Fruit fly (Drosophila melanogaster) whole organism, wandering third instar larva: ENCODE data around the gene RpS27.

Source experiments
- Abd-B ChIP-seq: fragments of >200 bp; optimal IDR thresholded peaks from 2 replicates; lab custom pipeline; 2017; ENCODE audit warnings: missing biosample characterization, missing genetic modification characterization
- CG32264 ChIP-seq: fragments of 200-800 bp; sonication (Bioruptor generic); optimal IDR thresholded peaks from 2 replicates; lab custom pipeline; 2016; ENCODE audit warnings: missing biosample characterization, missing genetic modification characterization
- CG9705 ChIP-seq: fragments of 200-800 bp; sonication (Bioruptor generic); optimal IDR thresholded peaks from 2 replicates; lab custom pipeline; 2018; ENCODE audit warnings: missing biosample characterization, mild to moderate bottlenecking, missing genetic modification characterization
- Dfd ChIP-seq: fragments of >200 bp; optimal IDR thresholded peaks from 2 replicates; lab custom pipeline; 2017; ENCODE audit warnings: missing biosample characterization, missing genetic modification characterization
- Dif ChIP-seq: fragments of 200-275, 200-300 bp; sonication (Bioruptor generic); optimal IDR thresholded peaks from 2 replicates; lab custom pipeline; 2018; ENCODE audit warnings: missing biosample characterization, missing genetic modification characterization; ENCODE audit not compliant: partially characterized antibody
- GATAd ChIP-seq: sonication (Bioruptor generic); optimal IDR thresholded peaks from 2 replicates; lab custom pipeline; 2016; ENCODE audit warnings: missing biosample characterization, missing genetic modification characterization
- HLH106 ChIP-seq: fragments of 200-800 bp; optimal IDR thresholded peaks from 3 replicates; lab custom pipeline; 2019; ENCODE audit warnings: missing biosample characterization, mild to moderate bottlenecking, missing genetic modification characterization, moderate library complexity
- Hnf4 ChIP-seq: fragments of 200-800 bp; sonication (Bioruptor generic); optimal IDR thresholded peaks from 2 replicates; lab custom pipeline; 2016; ENCODE audit warnings: missing biosample characterization, mild to moderate bottlenecking, missing genetic modification characterization
- Hr78 ChIP-seq: fragments of >200 bp; optimal IDR thresholded peaks from 2 replicates; lab custom pipeline; 2017; ENCODE audit warnings: missing biosample characterization, missing genetic modification characterization
- Hr83 ChIP-seq: fragments of 200-300 bp; sonication (Bioruptor generic); optimal IDR thresholded peaks from 2 replicates; lab custom pipeline; 2016; ENCODE audit warnings: missing biosample characterization, mild to moderate bottlenecking, missing genetic modification characterization, moderate library complexity; ENCODE audit not compliant: poor library complexity, severe bottlenecking
- Myc ChIP-seq: fragments of >200 bp; optimal IDR thresholded peaks from 2 replicates; lab custom pipeline; 2017
- N ChIP-seq: fragments of >200 bp; optimal IDR thresholded peaks from 2 replicates; lab custom pipeline; 2018; ENCODE audit warnings: missing biosample characterization, missing external identifiers, missing genetic modification characterization
- OdsH ChIP-seq: fragments of 200-800 bp; sonication (Bioruptor generic); optimal IDR thresholded peaks from 2 replicates; lab custom pipeline; 2016; ENCODE audit warnings: missing biosample characterization, mild to moderate bottlenecking, missing genetic modification characterization
- Rel ChIP-seq, 2 experiments: fragments of 200-800 bp; sonication (Bioruptor generic) in 1 of 2; optimal IDR thresholded peaks; 2 replicates in 1 of 2; 3 replicates in 1 of 2; lab custom pipeline; 2016 to 2019; ENCODE audit warnings: mild to moderate bottlenecking in 2 of 2, missing biosample characterization in 2 of 2, missing genetic modification characterization in 2 of 2, moderate library complexity in 1 of 2
- Sp1 ChIP-seq: fragments of 200-800 bp; sonication (Bioruptor generic); optimal IDR thresholded peaks from 3 replicates; lab custom pipeline; 2019; ENCODE audit warnings: missing biosample characterization, mild to moderate bottlenecking, missing genetic modification characterization, moderate library complexity
- Vsx2 ChIP-seq: fragments of 200-300, 225-300 bp; sonication (Bioruptor generic); optimal IDR thresholded peaks from 2 replicates; lab custom pipeline; 2018; ENCODE audit warnings: missing biosample characterization, missing genetic modification characterization; ENCODE audit not compliant: partially characterized antibody
- br ChIP-seq: fragments of 200-800 bp; sonication (Bioruptor generic); optimal IDR thresholded peaks from 2 replicates; lab custom pipeline; 2016; ENCODE audit warnings: missing biosample characterization, missing genetic modification characterization
- dl ChIP-seq, 2 experiments: fragments of 175-275, 200-275 bp in 1 of 2; fragments of 200-275 bp in 1 of 2; sonication (Bioruptor generic); optimal IDR thresholded peaks; lab custom pipeline; 2018; ENCODE audit warnings: mild to moderate bottlenecking in 2 of 2, missing biosample characterization in 2 of 2, missing genetic modification characterization in 2 of 2, moderate library complexity in 2 of 2; ENCODE audit not compliant: partially characterized antibody in 2 of 2, insufficient read depth in 1 of 2
- dmrt93B ChIP-seq: fragments of 200-800 bp; sonication (Bioruptor generic); optimal IDR thresholded peaks from 2 replicates; lab custom pipeline; 2018; ENCODE audit warnings: missing biosample characterization, mild to moderate bottlenecking, missing genetic modification characterization
- ey ChIP-seq: fragments of 200-800 bp; sonication (Bioruptor generic); optimal IDR thresholded peaks from 2 replicates; lab custom pipeline; 2016; ENCODE audit warnings: missing biosample characterization, missing genetic modification characterization
- foxo ChIP-seq, 2 experiments: fragments of 200-800 bp; sonication (Bioruptor generic); optimal IDR thresholded peaks; 2 replicates in 1 of 2; 3 replicates in 1 of 2; lab custom pipeline; 2016 to 2017; ENCODE audit warnings: missing biosample characterization in 2 of 2, missing genetic modification characterization in 2 of 2
- fru ChIP-seq: fragments of 200-800 bp; sonication (Bioruptor generic); optimal IDR thresholded peaks from 3 replicates; lab custom pipeline; 2016; ENCODE audit warnings: missing biosample characterization, mild to moderate bottlenecking, missing genetic modification characterization
- h ChIP-seq: fragments of 200-800 bp; sonication (Bioruptor generic); optimal IDR thresholded peaks from 3 replicates; lab custom pipeline; 2016; ENCODE audit warnings: missing biosample characterization, mild to moderate bottlenecking, missing genetic modification characterization
- jim ChIP-seq: fragments of 175-275, 200-325 bp; sonication (Bioruptor generic); optimal IDR thresholded peaks from 2 replicates; lab custom pipeline; 2016; ENCODE audit warnings: missing biosample characterization, mild to moderate bottlenecking, missing genetic modification characterization
- lola ChIP-seq: fragments of >200 bp; optimal IDR thresholded peaks from 2 replicates; lab custom pipeline; 2017; ENCODE audit warnings: missing biosample characterization, missing genetic modification characterization
- pan ChIP-seq: fragments of >200 bp; optimal IDR thresholded peaks from 2 replicates; lab custom pipeline; 2017
- rgr ChIP-seq: fragments of 200-800 bp; sonication (Bioruptor generic); optimal IDR thresholded peaks from 3 replicates; lab custom pipeline; 2016; ENCODE audit warnings: missing biosample characterization, mild to moderate bottlenecking, missing genetic modification characterization
- sv ChIP-seq: fragments of 200-800 bp; sonication (Bioruptor generic); optimal IDR thresholded peaks from 3 replicates; lab custom pipeline; 2016; ENCODE audit warnings: missing biosample characterization, missing genetic modification characterization
- tai ChIP-seq: sonication (Bioruptor generic); optimal IDR thresholded peaks from 2 replicates; lab custom pipeline; 2016; ENCODE audit warnings: missing biosample characterization, missing genetic modification characterization
- usp ChIP-seq: fragments of >200 bp; optimal IDR thresholded peaks from 2 replicates; lab custom pipeline; 2017; ENCODE audit warnings: missing biosample characterization, missing genetic modification characterization
- woc ChIP-seq: sonication (Bioruptor generic); optimal IDR thresholded peaks from 2 replicates; lab custom pipeline; 2016; ENCODE audit warnings: missing biosample characterization, mild to moderate bottlenecking, missing genetic modification characterization

RpS27 gene

DNA sequence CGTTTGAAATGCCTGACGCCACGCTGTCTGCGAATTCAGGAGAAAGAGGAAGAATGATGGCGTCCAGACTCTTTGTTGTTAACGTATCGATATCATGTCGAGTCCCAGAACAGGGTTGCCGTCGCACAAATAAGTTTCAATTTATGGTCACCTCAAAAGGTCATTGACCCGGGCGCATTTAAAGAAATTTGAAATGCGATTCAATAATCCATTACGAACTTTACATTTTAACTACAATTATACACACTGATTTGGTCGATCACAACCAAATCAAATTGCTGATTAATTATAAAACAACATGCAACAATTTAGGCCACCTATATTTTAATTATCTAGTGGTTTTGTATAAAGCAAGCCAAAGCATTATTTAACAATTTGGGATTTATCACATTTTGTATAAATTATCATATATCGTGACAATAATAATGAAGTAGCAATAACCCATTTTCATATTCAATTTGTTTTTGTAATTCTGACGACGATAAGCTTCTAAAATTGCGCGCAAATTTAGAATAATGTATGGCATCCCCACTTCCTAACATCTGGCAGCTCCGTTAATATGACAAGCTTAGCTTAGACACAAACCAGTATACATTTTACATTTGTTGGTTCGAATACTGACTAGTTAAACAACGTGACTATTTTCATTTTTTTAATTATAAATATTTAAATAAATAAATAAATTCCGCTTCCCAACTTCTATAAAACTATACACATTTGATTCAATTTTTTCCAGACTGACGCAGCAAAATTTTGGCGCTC lies 2.1 kb downstream of the RpS27 start, which contains the start of gene bam:
TSS of gene bam (minus strand) at position 58 of the 762 bp plus-strand sequence.
- no peak for TF ChIP-seq Rel (GFP tag; optimal IDR thresholded peaks at IDR 0.05; lab: Kevin White, UChicago)
- TF ChIP-seq Rel (tag; optimal IDR thresholded peaks at IDR 0.05; lab: Kevin White, UChicago), result peak; percentile 77
- TF ChIP-seq foxo (GFP tag; optimal IDR thresholded peaks at IDR 0.05; lab: Kevin White, UChicago), result no peak
- TF ChIP-seq Myc (lab: Kevin White, UChicago), result peak; percentile 51

DNA sequence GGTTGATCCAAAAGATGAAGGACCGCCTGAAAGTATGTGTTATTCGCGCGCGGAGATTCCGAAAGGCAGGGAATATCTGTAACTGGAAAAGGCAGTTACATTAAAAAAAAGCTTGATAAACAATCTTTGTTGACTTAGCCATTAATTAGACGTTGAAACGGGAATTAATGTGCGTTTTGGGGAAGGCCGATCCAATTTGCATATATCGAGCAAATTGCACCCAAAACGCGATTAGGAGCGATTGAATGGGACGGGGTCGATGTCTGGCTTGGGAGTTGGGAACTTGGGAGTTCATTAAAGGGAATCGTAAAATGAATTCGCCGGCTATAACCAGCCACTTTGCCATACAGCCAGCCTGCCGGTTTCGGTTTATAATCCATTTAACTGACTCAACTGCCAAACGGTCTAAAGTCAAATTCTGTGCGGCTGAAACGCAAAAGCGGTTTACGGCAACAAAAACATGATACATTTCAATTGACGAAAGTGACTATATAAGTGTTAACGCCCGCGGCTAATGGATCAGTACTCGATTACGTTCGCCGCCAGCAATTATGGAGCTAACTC lies 5.7 kb downstream of the RpS27 start, which contains the start of gene CG11854:
TSS of gene CG11854 (plus strand) at position 514 of the 564 bp plus-strand sequence.
- TF ChIP-seq Rel (GFP tag; optimal IDR thresholded peaks at IDR 0.05; lab: Kevin White, UChicago), result no peak
- peak; percentile 76 for TF ChIP-seq Rel (tag; optimal IDR thresholded peaks at IDR 0.05; lab: Kevin White, UChicago)
- TF ChIP-seq h (GFP tag; lab: Kevin White, UChicago), result no peak
- TF ChIP-seq, all 38 proteins: peak for 1

DNA sequence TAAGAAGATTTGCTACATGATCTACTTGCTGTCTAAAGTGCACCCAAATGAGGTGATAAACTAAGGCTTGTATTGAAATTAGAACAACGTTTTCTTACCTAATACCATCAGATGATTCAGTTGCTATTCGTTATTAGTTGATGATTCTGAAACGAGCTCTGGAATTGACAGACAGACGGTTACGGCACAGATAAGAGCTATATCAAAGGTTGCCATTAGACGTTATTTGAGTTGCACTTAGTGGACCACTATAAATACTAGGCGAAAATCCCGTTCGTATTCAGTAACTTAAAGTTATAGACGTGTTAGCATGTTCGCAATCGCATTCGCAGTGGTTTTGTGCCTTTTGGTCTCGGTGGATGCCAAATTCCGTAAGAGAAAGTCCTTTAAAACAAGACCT lies 7.4 kb downstream of the RpS27 start, which contains the start of gene to:
TSS of gene to (plus strand) at position 301 of the 400 bp plus-strand sequence.
- TF ChIP-seq Dif (GFP tag; lab: Kevin White, UChicago) (no peak), h (GFP tag; lab: Kevin White, UChicago) (no peak), rgr (no peak), Hr78 (GFP tag; lab: Kevin White, UChicago) (no peak), CG32264 (no peak), sv (GFP tag; lab: Kevin White, UChicago) (no peak), Hr83 (GFP tag; lab: Kevin White, UChicago) (no peak), pan (lab: Kevin White, UChicago) (no peak), Hnf4 (GFP tag; lab: Kevin White, UChicago) (no peak), dl (GFP tag; optimal IDR thresholded peaks at IDR 0.05; lab: Kevin White, UChicago; ENCODE audit: insufficient read depth in 1 of 2, partially characterized antibody in 2 of 2) (no peak), woc (no peak), br (GFP tag; lab: Kevin White, UChicago) (no peak), lola (GFP tag; lab: Kevin White, UChicago) (no peak), Abd-B (no peak), ey (GFP tag; lab: Kevin White, UChicago) (no peak), foxo (GFP tag; optimal IDR thresholded peaks at IDR 0.05; lab: Kevin White, UChicago) (no peak), CG9705 (no peak), GATAd (GFP tag; lab: Kevin White, UChicago) (no peak), tai (GFP tag; lab: Kevin White, UChicago) (no peak)
- TF ChIP-seq, all 38 proteins: peak for 0

dm6 chr3R:25238771-25239700 lies 8.3 kb downstream of the RpS27 start:
- TF ChIP-seq Myc (lab: Kevin White, UChicago) (no peak), GATAd (GFP tag; lab: Kevin White, UChicago) (no peak), jim (no peak), Hr83 (GFP tag; lab: Kevin White, UChicago) (no peak), Vsx2 (GFP tag; lab: Kevin White, UChicago) (no peak)

DNA sequence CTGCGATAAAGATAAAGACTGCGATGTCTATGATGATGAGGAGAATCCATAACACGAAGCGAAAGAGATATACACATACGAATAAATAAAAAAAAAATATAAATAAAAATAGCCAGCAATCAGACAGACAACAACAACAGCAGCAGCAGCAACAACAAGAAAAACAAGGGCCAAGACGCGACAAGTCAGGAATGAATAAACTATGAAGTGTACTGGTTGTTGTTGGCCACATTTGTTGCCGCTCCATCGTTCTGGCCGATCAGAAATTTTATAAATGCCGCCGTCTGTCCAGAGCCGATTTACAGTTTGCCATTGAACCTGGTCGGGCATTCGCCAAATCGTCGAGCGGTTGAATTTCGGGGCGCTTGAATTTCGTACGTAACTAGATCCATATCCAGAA lies 10.0 kb downstream of the RpS27 start, which contains the start of gene Jhbp7:
TSS of gene Jhbp7 (plus strand) at position 301 of the 400 bp plus-strand sequence.
- TF ChIP-seq Dif (GFP tag; lab: Kevin White, UChicago) (no peak), HLH106 (no peak)
- TF ChIP-seq, all 38 proteins: peak for 0

DNA sequence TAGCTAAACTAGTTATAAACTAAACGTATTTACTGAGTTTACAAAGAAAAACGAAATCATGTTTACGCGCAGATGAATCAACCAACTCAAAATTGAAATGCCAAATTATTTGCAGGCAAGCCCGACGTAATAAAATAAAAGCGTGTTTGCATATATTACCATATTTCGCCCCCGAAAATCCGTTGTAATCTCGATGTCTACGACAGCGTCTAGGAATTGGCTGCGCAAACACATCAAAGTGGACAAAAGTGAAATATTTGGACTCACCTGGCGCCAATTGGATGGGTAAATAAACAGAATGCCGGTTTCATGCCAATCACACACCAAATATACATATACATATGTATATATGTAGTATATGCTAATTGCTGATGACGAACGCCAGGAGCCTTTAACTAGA lies 11.2 kb downstream of the RpS27 start:
- TF ChIP-seq OdsH (GFP tag; lab: Kevin White, UChicago), result no peak
- no peak for TF ChIP-seq br (GFP tag; lab: Kevin White, UChicago)
- no peak for TF ChIP-seq ey (GFP tag; lab: Kevin White, UChicago)
- TF ChIP-seq Hr78 (GFP tag; lab: Kevin White, UChicago), result no peak
- TF ChIP-seq jim, result no peak
- TF ChIP-seq Sp1 (GFP tag; lab: Kevin White, UChicago), result no peak
- TF ChIP-seq CG32264, result no peak
- no peak for TF ChIP-seq fru
- TF ChIP-seq Myc (lab: Kevin White, UChicago), result no peak
- TF ChIP-seq N (GFP tag; lab: Kevin White, UChicago), result no peak
- TF ChIP-seq Dif (GFP tag; lab: Kevin White, UChicago), result no peak
- TF ChIP-seq dmrt93B (GFP tag; lab: Kevin White, UChicago), result no peak
- no peak for TF ChIP-seq Dfd (GFP tag; lab: Kevin White, UChicago)
- TF ChIP-seq CG9705, result no peak
- no peak for TF ChIP-seq Hnf4 (GFP tag; lab: Kevin White, UChicago)
- TF ChIP-seq sv (GFP tag; lab: Kevin White, UChicago), result no peak
- no peak for TF ChIP-seq usp (GFP tag; lab: Kevin White, UChicago)
- no peak for TF ChIP-seq GATAd (GFP tag; lab: Kevin White, UChicago)
